Worm (Caenorhabditis elegans): ENCODE results near the gene fre-1.

Gene fre-1

DNA sequence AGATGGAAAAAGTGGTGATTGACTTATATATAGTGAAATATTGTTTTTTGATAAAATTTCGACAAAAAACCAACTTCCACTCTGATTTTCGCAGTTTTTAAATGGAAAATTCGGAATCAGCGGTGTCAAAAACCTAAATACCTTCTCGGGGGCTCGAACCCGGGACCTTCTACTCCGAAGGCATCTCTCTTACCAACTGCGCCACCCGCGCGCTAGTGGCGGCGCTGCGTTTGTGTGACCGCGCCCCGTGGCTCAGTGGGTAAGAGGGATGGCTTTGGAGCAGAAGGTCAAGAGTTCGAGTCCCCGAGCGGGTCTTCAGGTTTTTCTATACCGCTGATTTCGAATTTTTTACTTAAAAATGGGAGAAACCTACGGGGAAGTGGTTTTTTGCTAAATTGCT is 37.6 kb upstream of the fre-1 start:
- TF ChIP-seq lin-54 (GFP tag; optimal IDR thresholded peaks at IDR 0.05) (no peak), efl-1 (GFP tag; optimal IDR thresholded peaks at IDR 0.05) (no peak), ztf-18 (tag; optimal IDR thresholded peaks at IDR 0.05) (no peak), ceh-91 (GFP tag; IDR thresholded peaks at IDR 0.05) (no peak), zfh-2 (GFP tag; conservative IDR thresholded peaks at IDR 0.05) (peak; percentile 80), egrh-3 (GFP tag; IDR thresholded peaks at IDR 0.05) (peak; percentile 73), B0035.1 (tag; optimal IDR thresholded peaks at IDR 0.05) (no peak)

DNA sequence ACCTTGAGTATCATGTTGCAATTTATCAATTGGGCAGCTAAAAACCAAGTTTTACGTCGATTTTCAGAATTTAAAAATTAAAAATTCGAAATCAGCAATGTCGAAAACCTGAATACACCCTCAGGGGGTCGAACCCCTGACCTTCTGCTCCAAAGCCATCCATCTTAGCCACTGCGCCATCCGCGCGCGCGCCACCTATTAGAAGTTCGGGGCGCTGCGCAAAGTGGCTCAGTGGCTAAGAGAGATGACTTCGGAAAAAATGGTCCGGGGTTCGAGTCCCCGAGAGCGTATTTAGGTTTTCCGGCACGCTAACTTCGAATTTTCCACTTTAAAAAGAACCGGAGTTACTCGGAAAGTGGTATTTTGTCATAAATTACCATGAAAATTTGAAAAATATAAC is 36.9 kb upstream of the fre-1 start:
- TF ChIP-seq ZK185.1 (tag; optimal IDR thresholded peaks at IDR 0.05; ENCODE audit: poor library complexity, severe bottlenecking) (no peak), zfh-2 (GFP tag; conservative IDR thresholded peaks at IDR 0.05) (peak; percentile 55), Y79H2A.3 (GFP tag; conservative IDR thresholded peaks at IDR 0.05) (no peak), ztf-26 (tag; optimal IDR thresholded peaks at IDR 0.05) (no peak), C06A6.2 (GFP tag; conservative IDR thresholded peaks at IDR 0.05) (no peak), lin-40 (tag; optimal IDR thresholded peaks at IDR 0.05) (no peak)

DNA sequence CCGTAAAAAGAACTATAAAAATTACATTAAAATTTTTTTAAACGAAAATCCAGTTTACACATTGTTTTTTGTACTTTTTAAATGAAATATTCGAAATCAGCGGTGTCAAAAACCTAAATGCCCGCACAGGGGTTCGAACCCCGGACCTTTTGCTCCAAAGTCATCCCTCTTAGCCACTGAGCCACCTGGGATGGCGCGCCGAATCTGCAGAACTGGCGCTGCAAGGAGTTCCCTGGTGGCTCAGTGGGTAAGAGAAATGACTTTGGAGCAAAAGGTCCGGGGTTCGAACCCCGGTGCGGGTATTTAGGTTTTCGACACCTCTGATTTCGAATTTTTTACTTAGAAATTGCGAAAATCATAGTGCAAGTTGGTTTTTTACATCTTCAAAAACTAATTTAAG is 36.1 kb upstream of the fre-1 start:
- TF ChIP-seq snpc-3.4 (tag; optimal IDR thresholded peaks at IDR 0.05) (no peak), tbp1 (GFP tag; optimal IDR thresholded peaks at IDR 0.05) (peak; percentile 54), rpc-1 (optimal IDR thresholded peaks at IDR 0.05) (no peak), rpc-1 (tag; optimal IDR thresholded peaks at IDR 0.05) (peak; percentile 37), let-526 (GFP tag; IDR thresholded peaks at IDR 0.05) (no peak)

DNA sequence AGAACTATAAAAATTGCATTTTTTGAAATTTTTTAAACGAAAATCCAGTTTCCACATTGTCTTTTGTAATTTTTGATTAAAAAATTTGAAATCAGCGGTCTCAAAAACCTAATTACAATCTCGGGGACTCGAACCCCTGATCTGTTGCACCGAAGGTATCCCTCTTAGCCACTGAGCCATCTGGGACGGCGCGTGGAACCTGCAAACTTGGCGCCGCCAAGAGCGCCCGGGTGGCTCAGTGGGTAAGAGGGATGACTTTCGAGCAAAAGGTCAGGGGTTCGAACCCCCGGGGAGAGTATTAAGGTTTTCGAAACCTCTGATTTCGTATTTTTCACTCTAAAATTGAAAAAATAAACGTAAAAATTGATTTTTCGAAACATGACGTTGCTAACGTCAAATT is 35.5 kb upstream of the fre-1 start:
- TF ChIP-seq lin-35 (GFP tag; optimal IDR thresholded peaks at IDR 0.05) = no peak
- peak; percentile 55; the same call in 1 of the 2 replicates for TF ChIP-seq zfh-2 (GFP tag; conservative IDR thresholded peaks at IDR 0.05)

DNA sequence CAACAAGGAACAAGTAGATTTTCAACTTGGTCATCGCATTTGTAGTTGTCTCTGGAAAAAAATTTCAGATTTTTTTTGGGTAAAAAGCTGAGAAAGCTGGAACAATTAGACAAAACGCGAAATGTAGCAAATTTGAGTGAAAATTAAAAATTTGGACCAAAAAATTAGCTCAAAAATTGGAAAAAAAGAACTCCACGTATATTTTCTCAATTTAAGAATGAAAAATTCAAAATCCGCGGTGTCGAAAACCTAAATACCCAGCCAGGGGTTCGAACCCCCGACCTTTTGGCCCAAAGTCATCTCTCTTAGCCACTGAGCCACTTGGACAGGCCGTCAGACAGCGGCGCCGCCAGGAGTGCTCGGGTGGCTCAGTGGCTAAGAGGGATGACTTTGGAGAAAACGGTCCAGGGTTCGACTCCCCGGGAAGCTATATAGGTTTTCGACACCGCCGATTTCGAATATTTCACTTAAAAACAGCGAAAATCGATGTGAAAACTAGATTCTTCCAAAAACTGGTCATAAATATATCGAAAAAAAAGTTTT is 33.2 kb upstream of the fre-1 start, which contains the start of gene ncx-1:
Gene ncx-1 (minus strand): TSS at position 51 of the 543 bp plus-strand sequence.
- TF ChIP-seq mel-28 (tag; optimal IDR thresholded peaks at IDR 0.05; ENCODE audit: borderline replicate concordance) = no peak
- TF ChIP-seq zfh-2 (GFP tag; conservative IDR thresholded peaks at IDR 0.05) = peak; percentile 69

DNA sequence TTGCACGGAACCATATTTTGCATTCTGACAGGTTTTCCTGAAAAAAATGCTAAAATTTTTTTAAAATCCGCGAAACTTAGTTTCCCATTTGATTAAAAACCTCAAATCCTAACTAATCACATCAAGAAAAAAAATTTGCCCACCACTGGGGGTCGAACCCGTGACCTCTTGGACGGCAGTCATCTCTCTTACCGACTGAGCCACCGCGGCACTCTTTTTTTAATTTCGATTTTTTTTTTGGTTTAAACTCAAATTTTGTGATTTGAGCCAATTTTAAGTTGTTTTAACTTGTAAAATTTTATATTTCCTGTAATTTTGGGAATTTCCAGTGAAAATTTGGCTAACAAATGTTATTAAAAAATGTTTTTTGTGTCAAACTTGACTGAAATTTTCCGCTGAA is 32.2 kb upstream of the fre-1 start:
- TF ChIP-seq lin-54 (GFP tag; optimal IDR thresholded peaks at IDR 0.05) (no peak), tbp1 (GFP tag; optimal IDR thresholded peaks at IDR 0.05) (peak; percentile 71), Y67H2A.10 (GFP tag; conservative IDR thresholded peaks at IDR 0.05) (no peak), ceh-27 (GFP tag; optimal IDR thresholded peaks at IDR 0.05) (no peak), rpc-1 (optimal IDR thresholded peaks at IDR 0.05) (peak; percentile 17), rpc-1 (tag; optimal IDR thresholded peaks at IDR 0.05) (peak; percentile 62), nhr-90 (tag; optimal IDR thresholded peaks at IDR 0.05) (no peak)

DNA sequence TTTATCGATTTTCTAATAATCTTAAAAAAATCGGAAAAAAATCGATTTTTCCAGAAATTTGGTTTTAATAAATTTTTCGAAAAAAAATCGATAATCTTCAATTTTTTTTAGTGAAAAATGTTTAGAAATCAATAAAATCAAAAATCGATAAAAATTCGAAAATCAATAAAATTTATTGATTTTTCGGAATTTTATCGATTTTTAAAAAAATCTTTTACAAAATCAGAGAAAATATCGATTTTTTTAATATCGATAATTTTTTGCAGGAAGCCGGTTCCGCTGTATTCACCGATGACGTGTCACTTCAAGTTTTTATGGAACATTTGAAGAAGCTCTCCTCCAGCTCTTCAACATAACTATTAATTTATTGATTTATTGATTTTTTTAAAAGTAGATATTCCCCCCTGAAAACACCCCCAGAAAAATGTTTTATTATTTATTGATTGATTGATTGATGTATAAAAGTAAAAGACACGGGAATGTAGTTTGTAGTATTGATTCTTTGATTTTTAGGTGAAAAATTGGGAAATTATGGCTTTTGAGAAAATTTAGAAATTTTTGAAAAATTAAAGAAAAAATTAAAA is 17.8 kb upstream of the fre-1 start:
- TF ChIP-seq repo-1 (tag; optimal IDR thresholded peaks at IDR 0.05) (no peak), ztf-3 (GFP tag; optimal IDR thresholded peaks at IDR 0.05) (no peak), efl-1 (GFP tag; optimal IDR thresholded peaks at IDR 0.05) (no peak), F52B5.7 (tag; optimal IDR thresholded peaks at IDR 0.05) (no peak), somi-1 (GFP tag; optimal IDR thresholded peaks at IDR 0.05) (no peak), ets-4 (GFP tag; optimal IDR thresholded peaks at IDR 0.05) (no peak), ceh-100 (GFP tag; IDR thresholded peaks at IDR 0.05) (no peak), Y53G8AR.9 (GFP tag; conservative IDR thresholded peaks at IDR 0.05) (no peak), lin-40 (tag; optimal IDR thresholded peaks at IDR 0.05) (no peak), F22D6.2 (tag; optimal IDR thresholded peaks at IDR 0.05) (no peak), B0035.1 (tag; optimal IDR thresholded peaks at IDR 0.05) (no peak), F57A8.1 (GFP tag; optimal IDR thresholded peaks at IDR 0.05) (no peak), let-607 (tag; optimal IDR thresholded peaks at IDR 0.05) (no peak), F49E8.2 (tag; optimal IDR thresholded peaks at IDR 0.05; ENCODE audit: insufficient read depth) (no peak)

Data from whole organism, young adult.